Fruit fly (Drosophila melanogaster): ENCODE results near the gene ND-ACP.

The ND-ACP gene

DNA sequence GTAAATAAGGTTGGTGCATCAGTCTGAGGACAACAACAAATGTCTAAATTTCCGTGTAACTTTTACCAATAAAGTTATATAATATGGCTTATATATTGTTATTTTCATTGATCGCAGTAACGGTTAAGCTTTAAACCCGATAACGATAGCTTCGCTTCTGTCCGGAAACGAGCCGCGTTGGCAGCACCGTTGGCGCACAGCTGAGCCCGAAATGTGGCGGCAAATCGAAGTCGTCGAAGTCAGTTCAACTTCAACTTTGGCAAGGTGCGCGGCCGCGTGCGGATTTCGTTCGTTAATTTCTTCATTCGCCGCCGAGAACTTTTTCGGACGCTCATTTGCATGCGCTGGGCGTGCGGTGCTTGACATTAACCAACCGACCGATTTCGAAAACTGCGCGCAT is 11.5 kb upstream of the ND-ACP start, which contains the start of gene Myo61F (continued):
- peak in 1 of 2 experiments; percentile 89 for TF ChIP-seq crp (GFP tag; optimal IDR thresholded peaks at IDR 0.05)
- peak; percentile 27 for TF ChIP-seq HmgZ (tag; optimal IDR thresholded peaks at IDR 0.05)
- TF ChIP-seq CG34224 (GFP tag; IDR thresholded peaks at IDR 0.05; ENCODE audit: partially characterized antibody), result peak; percentile 61; the same call in 1 of the 3 replicates
- peak; percentile 54 for TF ChIP-seq CG15601 (tag; optimal IDR thresholded peaks at IDR 0.05)
- no peak for TF ChIP-seq CG17829 (tag; optimal IDR thresholded peaks at IDR 0.05)
- TF ChIP-seq Nf-YC (tag; optimal IDR thresholded peaks at IDR 0.05), result no peak
- TF ChIP-seq Adf1 (GFP tag; IDR thresholded peaks at IDR 0.05), result peak; percentile 88
- TF ChIP-seq row (GFP tag; IDR thresholded peaks at IDR 0.05), result peak; percentile 16; the same call in 1 of the 3 replicates
- TF ChIP-seq pzg (GFP tag; optimal IDR thresholded peaks at IDR 0.05), result peak; percentile 74
- TF ChIP-seq CG3995 (GFP tag; optimal IDR thresholded peaks at IDR 0.05), result peak; percentile 87
- TF ChIP-seq Myb (GFP tag; optimal IDR thresholded peaks at IDR 0.05), result peak; percentile 93
- peak; percentile 46 for TF ChIP-seq onecut (GFP tag; IDR thresholded peaks at IDR 0.05)
- TF ChIP-seq Dll (GFP tag; IDR thresholded peaks at IDR 0.05; ENCODE audit: partially characterized antibody), result peak; percentile 54; the same call in 3 of the 4 replicates
- peak; percentile 34 for TF ChIP-seq nom (GFP tag; optimal IDR thresholded peaks at IDR 0.05)

DNA sequence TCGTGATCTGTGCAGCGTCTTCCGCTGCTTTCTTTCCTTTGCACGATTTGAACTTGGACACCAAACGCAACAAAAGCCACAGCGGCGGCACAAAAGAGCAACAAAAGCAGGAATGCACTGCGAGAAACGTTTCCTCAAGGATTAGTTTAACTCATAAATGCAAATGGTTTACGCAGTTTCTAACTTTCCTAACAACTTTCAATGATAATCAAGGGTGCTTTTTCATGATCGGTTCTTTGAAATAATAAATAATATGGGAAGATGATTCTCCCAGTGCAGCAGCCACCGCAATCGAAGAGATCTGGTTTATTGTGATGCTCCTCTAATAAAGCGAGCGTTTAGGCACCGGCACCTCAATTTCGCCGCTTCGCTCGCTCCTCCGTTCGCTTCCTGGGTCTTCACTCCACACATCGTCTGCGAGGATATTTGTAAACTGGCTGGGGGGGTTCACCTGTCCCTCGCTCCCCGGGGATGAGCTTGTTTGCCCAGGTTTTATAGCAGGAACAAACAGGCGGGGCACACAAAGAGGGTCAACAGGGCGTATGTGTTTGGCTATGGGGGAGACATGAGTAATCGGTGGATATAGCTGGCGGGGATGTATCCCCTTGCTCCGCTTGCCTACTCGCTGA is 10.5 kb upstream of the ND-ACP start:
- TF ChIP-seq CG10274 (GFP tag; optimal IDR thresholded peaks at IDR 0.05) (peak; percentile 10), NfI (GFP tag; optimal IDR thresholded peaks at IDR 0.05) (peak; percentile 80), CG9876 (GFP tag; optimal IDR thresholded peaks at IDR 0.05) (no peak), CG4820 (GFP tag; optimal IDR thresholded peaks at IDR 0.05) (peak; percentile 80), tll (GFP tag; optimal IDR thresholded peaks at IDR 0.05) (no peak), CG1832 (GFP tag; optimal IDR thresholded peaks at IDR 0.05) (no peak), danr (GFP tag; IDR thresholded peaks at IDR 0.05) (peak; percentile 68), CG3281 (GFP tag; optimal IDR thresholded peaks at IDR 0.05) (peak; percentile 11), CG3726 (GFP tag; IDR thresholded peaks at IDR 0.05) (peak; percentile 30; the same call in 2 of the 3 replicates), slp2 (GFP tag; optimal IDR thresholded peaks at IDR 0.05) (peak; percentile 67), Mrtf (GFP tag; IDR thresholded peaks at IDR 0.05) (peak; percentile 56; the same call in 1 of the 3 replicates), D19B (GFP tag; optimal IDR thresholded peaks at IDR 0.05) (no peak), slou (GFP tag; optimal IDR thresholded peaks at IDR 0.05) (peak; percentile 22), Atf6 (GFP tag; IDR thresholded peaks at IDR 0.05) (peak; percentile 47; the same call in 1 of the 2 replicates), CG14710 (tag; optimal IDR thresholded peaks at IDR 0.05) (peak; percentile 73), phol (tag; optimal IDR thresholded peaks at IDR 0.05) (peak; percentile 86), en (GFP tag; optimal IDR thresholded peaks at IDR 0.05) (peak; percentile 49), p53 (GFP tag; optimal IDR thresholded peaks at IDR 0.05) (peak; percentile 13), Rx (GFP tag; IDR thresholded peaks at IDR 0.05) (peak; percentile 71), NC2α (GFP tag; optimal IDR thresholded peaks at IDR 0.05) (peak; percentile 28), Lim3 (GFP tag; IDR thresholded peaks at IDR 0.05) (peak; percentile 58; the same call in 1 of the 2 replicates), CG1603 (tag; optimal IDR thresholded peaks at IDR 0.05) (peak; percentile 89), Vsx1 (GFP tag; optimal IDR thresholded peaks at IDR 0.05) (no peak), Ets65A (GFP tag) (no peak), ind (GFP tag; optimal IDR thresholded peaks at IDR 0.05) (peak; percentile 82), HLHmδ (GFP tag; optimal IDR thresholded peaks at IDR 0.05) (no peak), Side (GFP tag; optimal IDR thresholded peaks at IDR 0.05) (peak; percentile 68), CG10209 (GFP tag; optimal IDR thresholded peaks at IDR 0.05) (peak; percentile 70), cg (GFP tag; optimal IDR thresholded peaks at IDR 0.05) (no peak), grau (tag; optimal IDR thresholded peaks at IDR 0.05) (peak; percentile 66), dpn (GFP tag; optimal IDR thresholded peaks at IDR 0.05) (peak; percentile 74 to 79), fd102C (GFP tag; optimal IDR thresholded peaks at IDR 0.05) (no peak), ERR (GFP tag; optimal IDR thresholded peaks at IDR 0.05) (no peak), CG18619 (GFP tag; optimal IDR thresholded peaks at IDR 0.05) (peak; percentile 57)
